Worm (Caenorhabditis elegans): Measurements from ENCODE around the gene gst-2.

- TF ChIP-seq ets-7 (tag; optimal IDR thresholded peaks at IDR 0.05) = no peak
- no peak for TF ChIP-seq ama-1 (optimal IDR thresholded peaks at IDR 0.05)
- no peak for TF ChIP-seq hnd-1 (tag; optimal IDR thresholded peaks at IDR 0.05)
- TF ChIP-seq sea-1 (GFP tag; conservative IDR thresholded peaks at IDR 0.05) = no peak
These were observed 13.6 kb upstream of the gst-2 start, which contains the start of gene ttr-54 for ce11 chrIV:10155475-10155874.

All from whole organism, early embryonic.